Fruit fly (Drosophila melanogaster) whole organism, prepupa: ENCODE results near the gene CG43339.

ENCODE experiments used
- CG6163 ChIP-seq: fragments of 200-800 bp; sonication (Bioruptor generic); IDR thresholded peaks from 3 replicates; pipeline ENCODE4 v1.3.6; 2022; ENCODE audit warnings: missing biosample characterization, missing genetic modification characterization
- salr ChIP-seq, 2 experiments: fragments of 200-800 bp; sonication (Bioruptor generic); optimal IDR thresholded peaks; 3 replicates each; lab custom pipeline; 2016 to 2018; ENCODE audit warnings: missing biosample characterization in 2 of 2, missing genetic modification characterization in 2 of 2, mild to moderate bottlenecking in 1 of 2

DNA sequence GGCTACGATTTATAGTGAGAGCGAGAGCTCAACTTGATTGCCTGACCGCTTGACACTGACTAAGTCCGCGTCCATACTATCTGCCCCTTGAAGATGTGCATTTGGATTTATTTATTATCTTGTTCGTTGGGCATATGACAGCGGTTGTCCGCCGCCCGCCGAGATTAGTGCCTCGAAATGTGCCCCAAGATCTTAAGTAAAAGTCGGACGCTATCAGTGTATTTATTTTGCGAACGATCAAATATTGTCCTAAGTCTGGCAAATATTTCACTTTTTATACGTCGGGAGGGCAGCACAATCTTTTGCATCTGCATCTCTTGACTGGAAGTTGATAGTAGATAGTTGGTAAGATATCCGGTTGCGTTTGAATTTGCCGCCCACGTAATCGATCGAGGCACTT lies 40.6 kb upstream of the CG43339 start, which contains the start of gene Irk3:
- TF ChIP-seq CG6163 (GFP tag; lab: Robert Waterston, UW) (no peak), salr (GFP tag; optimal IDR thresholded peaks at IDR 0.05; lab: Kevin White, UChicago) (no peak)
